Fruit fly (Drosophila melanogaster): ENCODE results near the gene Ostgamma.

- TF ChIP-seq fd85E (GFP tag; optimal IDR thresholded peaks at IDR 0.05) (no peak), CG4318 (GFP tag; optimal IDR thresholded peaks at IDR 0.05) (no peak), CG32006 (GFP tag; optimal IDR thresholded peaks at IDR 0.05) (no peak), fkh (GFP tag; optimal IDR thresholded peaks at IDR 0.05) (no peak), CG6854 (GFP tag; optimal IDR thresholded peaks at IDR 0.05) (no peak), achi (GFP tag; optimal IDR thresholded peaks at IDR 0.05) (no peak), Blimp-1 (GFP tag; optimal IDR thresholded peaks at IDR 0.05) (no peak), CG10669 (GFP tag; optimal IDR thresholded peaks at IDR 0.05) (no peak), spab (GFP tag; optimal IDR thresholded peaks at IDR 0.05) (no peak), CG6163 (GFP tag; IDR thresholded peaks at IDR 0.05) (no peak), topi (GFP tag; optimal IDR thresholded peaks at IDR 0.05) (no peak), CG11902 (GFP tag; optimal IDR thresholded peaks at IDR 0.05) (no peak)
Observed at dm6 chr2L:8304635-8305034, 3.4 kb downstream of the Ostgamma start.

Data from whole organism, prepupa.